Worm (Caenorhabditis elegans): ENCODE data around the gene C54F6.6.

C54F6.6 gene

ce11 chrV:7555875-7556274 lies 32.4 kb downstream of the C54F6.6 start:
- TF ChIP-seq pat-9 (tag; optimal IDR thresholded peaks at IDR 0.05) (no peak), ceh-34 (tag; optimal IDR thresholded peaks at IDR 0.05) (no peak), ref-2 (tag; optimal IDR thresholded peaks at IDR 0.05) (no peak), T23F11.4 (GFP tag; optimal IDR thresholded peaks at IDR 0.05) (no peak), hlh-13 (GFP tag; optimal IDR thresholded peaks at IDR 0.05) (no peak), eyg-1 (tag; optimal IDR thresholded peaks at IDR 0.05) (no peak), nhr-11 (tag; optimal IDR thresholded peaks at IDR 0.05) (no peak)

ce11 chrV:7558693-7559092 lies 35.2 kb downstream of the C54F6.6 start, which contains the start of gene ets-7:
Gene ets-7 (minus strand): TSS chrV:7558793.
- TF ChIP-seq ztf-16 (tag; optimal IDR thresholded peaks at IDR 0.05): no peak
- TF ChIP-seq syd-9 (tag; optimal IDR thresholded peaks at IDR 0.05): no peak
- TF ChIP-seq madf-2 (tag; optimal IDR thresholded peaks at IDR 0.05): no peak
- TF ChIP-seq fkh-6 (tag; optimal IDR thresholded peaks at IDR 0.05): no peak
- TF ChIP-seq unc-42 (tag; optimal IDR thresholded peaks at IDR 0.05): no peak
- no peak for TF ChIP-seq sox-2 (GFP tag; IDR thresholded peaks at IDR 0.05)
- TF ChIP-seq F13H6.1 (tag; optimal IDR thresholded peaks at IDR 0.05): no peak
- no peak for TF ChIP-seq zip-5 (tag; optimal IDR thresholded peaks at IDR 0.05)
- TF ChIP-seq nhr-11 (tag; optimal IDR thresholded peaks at IDR 0.05): no peak
- no peak for TF ChIP-seq odd-2 (tag; optimal IDR thresholded peaks at IDR 0.05)
- TF ChIP-seq pha-2 (tag; optimal IDR thresholded peaks at IDR 0.05): no peak
- TF ChIP-seq ceh-9 (tag; optimal IDR thresholded peaks at IDR 0.05): no peak
- TF ChIP-seq lim-6 (tag; optimal IDR thresholded peaks at IDR 0.05): no peak
- no peak for TF ChIP-seq elt-4 (tag; optimal IDR thresholded peaks at IDR 0.05)
- TF ChIP-seq ama-1 (optimal IDR thresholded peaks at IDR 0.05): no peak
- no peak for TF ChIP-seq ceh-6 (GFP tag; optimal IDR thresholded peaks at IDR 0.05)
- no peak for TF ChIP-seq sdc-2 (tag; optimal IDR thresholded peaks at IDR 0.05)

ce11 chrV:7562947-7563346 lies 39.5 kb downstream of the C54F6.6 start, which contains the start of gene F19F10.1:
Gene F19F10.1 (plus strand): TSS chrV:7563247.
- TF ChIP-seq unc-55 (GFP tag; optimal IDR thresholded peaks at IDR 0.05): no peak
- TF ChIP-seq pax-1 (tag; optimal IDR thresholded peaks at IDR 0.05): no peak
- TF ChIP-seq tbx-2 (tag; optimal IDR thresholded peaks at IDR 0.05): no peak
- no peak for TF ChIP-seq ztf-16 (tag; optimal IDR thresholded peaks at IDR 0.05)
- no peak for TF ChIP-seq hlh-13 (GFP tag; optimal IDR thresholded peaks at IDR 0.05)
- no peak for TF ChIP-seq ceh-19 (GFP tag; optimal IDR thresholded peaks at IDR 0.05)
- no peak for TF ChIP-seq pag-3 (tag; optimal IDR thresholded peaks at IDR 0.05; ENCODE audit: borderline replicate concordance)
- TF ChIP-seq pros-1 (tag; optimal IDR thresholded peaks at IDR 0.05): no peak
- no peak for TF ChIP-seq elt-2 (tag; optimal IDR thresholded peaks at IDR 0.05)
- TF ChIP-seq fkh-10 (GFP tag; optimal IDR thresholded peaks at IDR 0.05): no peak
- no peak for TF ChIP-seq ceh-18 (tag; optimal IDR thresholded peaks at IDR 0.05)
- no peak for TF ChIP-seq elt-4 (tag; optimal IDR thresholded peaks at IDR 0.05)
- no peak for TF ChIP-seq pqm-1 (tag; optimal IDR thresholded peaks at IDR 0.05)
- TF ChIP-seq ttx-3 (tag; optimal IDR thresholded peaks at IDR 0.05): no peak
- no peak for TF ChIP-seq sdc-2 (tag; optimal IDR thresholded peaks at IDR 0.05)

- no peak for TF ChIP-seq zip-5 (tag; optimal IDR thresholded peaks at IDR 0.05)
- TF ChIP-seq K09A11.1 (tag; optimal IDR thresholded peaks at IDR 0.05; ENCODE audit: insufficient read depth): no peak
- no peak for TF ChIP-seq ceh-24 (tag; optimal IDR thresholded peaks at IDR 0.05)
- no peak for TF ChIP-seq unc-86 (tag; optimal IDR thresholded peaks at IDR 0.05)
- no peak for TF ChIP-seq npax-4 (tag; optimal IDR thresholded peaks at IDR 0.05)
- TF ChIP-seq sox-2 (GFP tag; IDR thresholded peaks at IDR 0.05): no peak
- no peak for TF ChIP-seq nhr-232 (tag; optimal IDR thresholded peaks at IDR 0.05)
- TF ChIP-seq C38D4.7 (GFP tag; optimal IDR thresholded peaks at IDR 0.05): no peak
- TF ChIP-seq elt-4 (tag; optimal IDR thresholded peaks at IDR 0.05): no peak
- no peak for TF ChIP-seq hlh-15 (tag; optimal IDR thresholded peaks at IDR 0.05)
- TF ChIP-seq ahr-1 (tag; optimal IDR thresholded peaks at IDR 0.05): no peak
Observed at ce11 chrV:7570290-7570689, 46.8 kb downstream of the C54F6.6 start, which contains the start of gene clec-212. Gene clec-212 (minus strand): TSS chrV:7570390.
